Worm (Caenorhabditis elegans): ENCODE data around the gene srh-55.

- TF ChIP-seq lsy-2 (tag; optimal IDR thresholded peaks at IDR 0.05) (no peak), unc-39 (tag; optimal IDR thresholded peaks at IDR 0.05) (no peak), mbf-1 (tag; optimal IDR thresholded peaks at IDR 0.05) (no peak)
Observed at ce11 chrV:15127955-15128354, 25.4 kb upstream of the srh-55 start, which contains the start of gene srr-7.

Data from whole organism, L2 larva.